Fruit fly (Drosophila melanogaster): ENCODE measurements around the gene Regnase-1.

Regnase-1 gene

dm6 chr3R:19998418-19998817 is 37.4 kb downstream of the Regnase-1 start (continued):
- TF ChIP-seq CG1024 (GFP tag; IDR thresholded peaks at IDR 0.05): no peak
- peak; percentile 51 for TF ChIP-seq Meics (GFP tag; optimal IDR thresholded peaks at IDR 0.05)
- peak; percentile 57 for TF ChIP-seq CG10654 (GFP tag; optimal IDR thresholded peaks at IDR 0.05)
- peak; percentile 14 for TF ChIP-seq Deaf1 (tag; optimal IDR thresholded peaks at IDR 0.05)
- peak; percentile 66 for TF ChIP-seq CG10462 (GFP tag; optimal IDR thresholded peaks at IDR 0.05)
- TF ChIP-seq shn (GFP tag; optimal IDR thresholded peaks at IDR 0.05): peak; percentile 44
- peak; percentile 87 for TF ChIP-seq Xrp1 (GFP tag; IDR thresholded peaks at IDR 0.05)
- peak; percentile 75 for TF ChIP-seq CG6689 (GFP tag; IDR thresholded peaks at IDR 0.05)
- peak; percentile 84 for TF ChIP-seq CG5245 (GFP tag; optimal IDR thresholded peaks at IDR 0.05)
- TF ChIP-seq tio (GFP tag; optimal IDR thresholded peaks at IDR 0.05): peak; percentile 50
- TF ChIP-seq CG10209 (GFP tag; optimal IDR thresholded peaks at IDR 0.05): peak; percentile 62
- TF ChIP-seq CG7271 (tag; optimal IDR thresholded peaks at IDR 0.05): no peak
- TF ChIP-seq C15 (GFP tag; IDR thresholded peaks at IDR 0.05): 0 out of 3 replicates have a peak, but pooled peaks have one; percentile 36
- TF ChIP-seq sens (GFP tag): peak; percentile 96
- peak; percentile 84 for TF ChIP-seq Oli (tag; optimal IDR thresholded peaks at IDR 0.05)
- peak; percentile 22 for TF ChIP-seq kah (GFP tag; optimal IDR thresholded peaks at IDR 0.05)
- TF ChIP-seq CG6254 (GFP tag; optimal IDR thresholded peaks at IDR 0.05): peak; percentile 81
- TF ChIP-seq cg (GFP tag; optimal IDR thresholded peaks at IDR 0.05): no peak
- TF ChIP-seq Chrac-16 (GFP tag; optimal IDR thresholded peaks at IDR 0.05): peak; percentile 71
- TF ChIP-seq CG10147 (GFP tag; optimal IDR thresholded peaks at IDR 0.05): peak; percentile 52
- peak; percentile 63 for TF ChIP-seq CG15269 (tag; optimal IDR thresholded peaks at IDR 0.05)
- peak; percentile 82 for TF ChIP-seq row (GFP tag; IDR thresholded peaks at IDR 0.05)
- TF ChIP-seq CG6683 (GFP tag; optimal IDR thresholded peaks at IDR 0.05): peak; percentile 8
- TF ChIP-seq br (optimal IDR thresholded peaks at IDR 0.05): no peak
- TF ChIP-seq jing (GFP tag; optimal IDR thresholded peaks at IDR 0.05): peak; percentile 64
- TF ChIP-seq CG12104 (GFP tag; optimal IDR thresholded peaks at IDR 0.05): peak; percentile 4
- peak; percentile 83 for TF ChIP-seq CG32772 (GFP tag; IDR thresholded peaks at IDR 0.05)
- TF ChIP-seq CG6854 (GFP tag; optimal IDR thresholded peaks at IDR 0.05): no peak
- peak; percentile 74 for TF ChIP-seq CG10267 (tag; optimal IDR thresholded peaks at IDR 0.05)
- TF ChIP-seq CG13123 (GFP tag; optimal IDR thresholded peaks at IDR 0.05): peak; percentile 28
- TF ChIP-seq BEAF-32 (GFP tag; optimal IDR thresholded peaks at IDR 0.05): no peak
- TF ChIP-seq MBD-R2 (GFP tag; IDR thresholded peaks at IDR 0.05): no peak
- peak; percentile 39 for TF ChIP-seq Nf-YB (GFP tag; optimal IDR thresholded peaks at IDR 0.05)
- TF ChIP-seq CG4424 (GFP tag; optimal IDR thresholded peaks at IDR 0.05): peak; percentile 75
- TF ChIP-seq mirr (GFP tag; optimal IDR thresholded peaks at IDR 0.05): no peak
- TF ChIP-seq nau (GFP tag; optimal IDR thresholded peaks at IDR 0.05): peak; percentile 12
- TF ChIP-seq Lhr (GFP tag; optimal IDR thresholded peaks at IDR 0.05): peak; percentile 32
- TF ChIP-seq ind (GFP tag; optimal IDR thresholded peaks at IDR 0.05): peak; percentile 73
- peak; percentile 84 for TF ChIP-seq az2 (GFP tag; optimal IDR thresholded peaks at IDR 0.05)
- no peak for TF ChIP-seq tll (GFP tag; optimal IDR thresholded peaks at IDR 0.05)
- no peak for TF ChIP-seq vfl (GFP tag; optimal IDR thresholded peaks at IDR 0.05)
- peak; percentile 79 for TF ChIP-seq CG12219 (GFP tag; optimal IDR thresholded peaks at IDR 0.05)
- TF ChIP-seq nmo (GFP tag; optimal IDR thresholded peaks at IDR 0.05): peak; percentile 74
- peak; percentile 59 for TF ChIP-seq Atf-2 (GFP tag; optimal IDR thresholded peaks at IDR 0.05)
- peak; percentile 87 for TF ChIP-seq CG17328 (GFP tag; IDR thresholded peaks at IDR 0.05)
- TF ChIP-seq slbo (GFP tag; IDR thresholded peaks at IDR 0.05): peak; percentile 66
- TF ChIP-seq CG10321 (GFP tag; IDR thresholded peaks at IDR 0.05): peak; percentile 29; the same call in 1 of the 2 replicates
- TF ChIP-seq dmrt99B (tag; optimal IDR thresholded peaks at IDR 0.05): peak; percentile 84
- peak; percentile 80 for TF ChIP-seq phol (tag; optimal IDR thresholded peaks at IDR 0.05)
- TF ChIP-seq chn (GFP tag; optimal IDR thresholded peaks at IDR 0.05): peak; percentile 68
- TF ChIP-seq CG10979 (tag; optimal IDR thresholded peaks at IDR 0.05): peak; percentile 87
